Fruit fly (Drosophila melanogaster) whole organism, pupa: ENCODE data around the gene CG9917.

Source experiments
- CG12605 ChIP-seq: fragments of 200-800 bp; sonication (Bioruptor generic); IDR thresholded peaks from 2 replicates; pipeline ENCODE4 v1.3.6; 2022; ENCODE audit warnings: missing biosample characterization, missing genetic modification characterization
- D1 ChIP-seq: fragments of 200-800 bp; sonication (Bioruptor generic); optimal IDR thresholded peaks from 2 replicates; lab custom pipeline; 2018; ENCODE audit warnings: missing biosample characterization, mild to moderate bottlenecking, missing genetic modification characterization, moderate library complexity
- EcR ChIP-seq: fragments of 200-800 bp; sonication (Bioruptor generic); optimal IDR thresholded peaks from 3 replicates; lab custom pipeline; 2019; ENCODE audit warnings: missing biosample characterization, missing genetic modification characterization, mild to moderate bottlenecking, moderate library complexity, missing genetic modification reagents
- Ets98B ChIP-seq: fragments of 200-800 bp; sonication (Bioruptor generic); IDR thresholded peaks from 2 replicates; pipeline ENCODE4 v1.3.6; 2022; ENCODE audit warnings: missing biosample characterization, missing genetic modification characterization

- TF ChIP-seq Ets98B: no peak
- no peak for TF ChIP-seq EcR (GFP tag; lab: Kevin White, UChicago)
- no peak for TF ChIP-seq D1 (tag; lab: Kevin White, UChicago)
- no peak for TF ChIP-seq CG12605 (GFP tag; lab: Robert Waterston, UW)
These were observed 505 bp upstream of the CG9917 start for dm6 chrX:16323536-16323935.
